Worm (Caenorhabditis elegans): ENCODE measurements around the gene srd-12.

The srd-12 gene

DNA sequence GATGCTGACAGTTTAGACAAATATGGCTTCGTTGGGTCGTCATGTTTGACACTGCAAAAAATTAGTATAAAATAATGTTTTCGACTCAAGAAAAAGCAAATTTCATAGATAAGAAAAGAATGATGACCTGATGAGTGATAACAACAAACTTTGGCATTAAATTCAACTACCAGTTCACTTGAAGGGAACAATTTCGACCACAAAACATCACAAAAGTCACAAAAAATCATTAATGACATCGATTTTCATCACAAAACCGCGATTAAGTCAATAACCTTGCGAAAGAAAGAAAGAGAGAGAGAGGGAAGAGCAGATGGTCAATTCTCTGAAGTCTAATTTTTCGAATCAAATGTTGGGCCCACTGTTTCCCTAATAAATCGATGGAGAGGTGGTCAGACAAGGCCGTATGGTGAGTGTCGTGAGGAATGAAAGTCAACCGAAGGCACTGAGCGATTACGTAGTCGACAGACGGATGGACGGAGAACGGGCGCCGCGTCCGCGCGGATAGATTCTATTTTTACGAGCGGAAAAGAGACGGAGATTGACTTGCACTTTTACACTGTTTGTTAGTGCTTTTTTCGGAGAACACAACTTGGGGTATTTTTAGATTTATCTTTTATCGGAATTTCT is 34.4 kb upstream of the srd-12 start, which contains the start of gene bec-1:
Gene bec-1 (minus strand): TSS at position 51 of the 630 bp plus-strand sequence.
- TF ChIP-seq ztf-11 (tag; optimal IDR thresholded peaks at IDR 0.05) (no peak), C34B4.2 (tag; optimal IDR thresholded peaks at IDR 0.05) (no peak), efl-1 (optimal IDR thresholded peaks at IDR 0.05) (no peak), efl-1 (GFP tag; optimal IDR thresholded peaks at IDR 0.05 in 1 of 2) (peak in 1 of 2 experiments; percentile 72), lin-14 (GFP tag; optimal IDR thresholded peaks at IDR 0.05) (peak; percentile 1), C04F5.9 (tag; optimal IDR thresholded peaks at IDR 0.05) (no peak), ceh-63 (GFP tag; optimal IDR thresholded peaks at IDR 0.05) (no peak), elt-2 (tag; optimal IDR thresholded peaks at IDR 0.05) (no peak), ama-1 (optimal IDR thresholded peaks at IDR 0.05) (no peak), egl-27 (tag; optimal IDR thresholded peaks at IDR 0.05) (no peak), nhr-47 (tag; optimal IDR thresholded peaks at IDR 0.05) (no peak), lin-39 (tag; optimal IDR thresholded peaks at IDR 0.05) (no peak), nhr-11 (tag; optimal IDR thresholded peaks at IDR 0.05) (no peak), ceh-8 (GFP tag; optimal IDR thresholded peaks at IDR 0.05) (no peak), blmp-1 (tag; optimal IDR thresholded peaks at IDR 0.05) (peak; percentile 19), sox-4 (tag; optimal IDR thresholded peaks at IDR 0.05) (no peak), rnt-1 (tag; optimal IDR thresholded peaks at IDR 0.05) (no peak), mep-1 (tag; optimal IDR thresholded peaks at IDR 0.05) (peak; percentile 2), fkh-4 (tag; optimal IDR thresholded peaks at IDR 0.05; ENCODE audit: borderline replicate concordance) (no peak), Y116A8C.19 (tag; optimal IDR thresholded peaks at IDR 0.05; ENCODE audit: borderline replicate concordance) (no peak), hlh-4 (tag; optimal IDR thresholded peaks at IDR 0.05) (no peak)

DNA sequence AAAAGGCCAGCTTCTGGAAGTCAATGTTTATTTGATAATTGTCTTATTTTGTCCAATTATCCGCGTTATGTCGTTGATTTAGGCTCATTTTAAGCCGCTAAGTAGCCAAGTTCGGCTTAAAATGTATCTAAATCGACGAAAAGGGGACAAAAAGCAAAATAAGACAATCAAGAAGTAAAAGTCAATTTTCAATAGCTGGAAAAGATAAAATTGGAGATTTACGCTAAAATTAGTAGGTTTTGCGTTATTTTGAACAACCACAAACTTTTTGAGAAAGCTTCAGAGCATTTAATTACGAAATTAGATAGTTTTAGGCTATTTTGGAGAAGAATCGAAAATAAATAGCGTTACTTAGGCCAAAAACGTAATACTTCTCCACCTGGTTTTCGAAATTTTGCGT is 32.8 kb upstream of the srd-12 start:
- peak; percentile 13 for TF ChIP-seq nhr-85 (tag)
- TF ChIP-seq Y116A8C.19 (tag; optimal IDR thresholded peaks at IDR 0.05; ENCODE audit: borderline replicate concordance), result no peak

ce11 chrIV:5662073-5662472 is 32.0 kb upstream of the srd-12 start:
- TF ChIP-seq jun-1 (tag; optimal IDR thresholded peaks at IDR 0.05) (no peak), efl-1 (optimal IDR thresholded peaks at IDR 0.05) (no peak), efl-1 (GFP tag; optimal IDR thresholded peaks at IDR 0.05 in 1 of 2) (peak in 1 of 2 experiments; percentile 17)

DNA sequence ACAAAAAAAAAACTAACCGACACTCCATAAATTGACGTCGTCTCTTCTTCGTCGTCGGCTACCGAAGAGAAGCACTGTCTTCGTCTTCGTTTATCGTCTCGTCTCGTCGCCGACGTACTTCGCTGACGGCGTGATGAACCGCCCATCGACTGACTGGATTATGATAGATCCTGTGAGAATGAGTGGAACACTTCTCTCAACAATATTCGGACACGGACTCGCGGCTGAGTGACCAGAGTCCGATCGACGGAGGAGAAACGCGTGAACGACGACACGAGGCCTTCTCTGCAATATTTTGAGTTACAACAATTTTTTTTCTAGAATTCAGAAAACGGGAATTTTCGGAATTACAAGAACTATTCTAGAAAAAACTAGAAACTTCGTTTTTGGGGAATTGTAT is 30.2 kb upstream of the srd-12 start, which contains the start of gene skn-1:
Gene skn-1 (minus strand): TSS at position 146 of the 400 bp plus-strand sequence.
- TF ChIP-seq efl-1 (optimal IDR thresholded peaks at IDR 0.05) (no peak), efl-1 (GFP tag; optimal IDR thresholded peaks at IDR 0.05 in 1 of 2) (peak in 1 of 2 experiments; percentile 88), nhr-237 (tag; optimal IDR thresholded peaks at IDR 0.05) (no peak)

DNA sequence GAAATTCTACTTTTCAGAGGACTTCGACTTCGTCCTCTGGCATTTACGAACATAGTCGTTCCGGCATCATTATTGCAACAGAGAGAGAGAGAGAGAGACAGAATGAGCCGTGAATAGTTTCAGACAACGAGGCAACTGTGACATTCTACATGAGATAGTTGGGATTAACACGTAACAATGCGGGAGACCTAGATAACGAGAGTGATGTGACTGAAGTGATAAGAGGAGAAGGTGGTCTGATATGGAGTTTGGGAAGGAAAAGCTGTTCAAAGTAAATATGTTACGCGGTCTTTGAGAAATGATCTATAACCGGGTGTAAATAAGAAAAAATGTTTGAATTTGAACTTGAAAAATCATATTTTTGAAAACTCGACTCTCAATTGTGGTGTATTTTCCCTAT is 29.4 kb upstream of the srd-12 start:
- TF ChIP-seq elt-2 (tag; optimal IDR thresholded peaks at IDR 0.05), result peak; percentile 58
- TF ChIP-seq zag-1 (tag; optimal IDR thresholded peaks at IDR 0.05), result no peak
- TF ChIP-seq lin-14 (GFP tag; optimal IDR thresholded peaks at IDR 0.05), result peak; percentile 12
- TF ChIP-seq lin-13 (GFP tag; optimal IDR thresholded peaks at IDR 0.05), result no peak
- TF ChIP-seq lin-35 (GFP tag; optimal IDR thresholded peaks at IDR 0.05), result peak in 1 of 2 experiments; percentile 24

DNA sequence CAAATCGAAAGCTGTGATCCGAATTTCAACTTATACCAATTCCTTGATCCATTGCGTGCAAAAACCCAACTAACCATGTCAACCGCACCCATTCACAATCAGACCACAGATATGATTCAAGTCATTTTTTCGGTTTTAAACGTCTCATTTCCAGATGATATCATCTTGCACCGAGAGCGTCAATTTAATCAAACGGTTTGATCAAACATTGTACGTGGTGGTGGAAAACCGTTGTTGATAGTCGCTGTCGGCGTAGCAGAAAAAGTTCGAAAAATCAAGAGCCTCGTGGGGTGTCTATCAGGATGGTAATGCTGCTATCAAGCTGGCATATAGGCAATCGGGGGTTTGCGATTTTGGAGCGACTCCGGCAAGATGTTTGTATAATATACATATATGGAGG is 28.8 kb upstream of the srd-12 start:
- TF ChIP-seq mdl-1 (tag; optimal IDR thresholded peaks at IDR 0.05) (peak in 1 of 2 experiments; percentile 3), elt-2 (tag; optimal IDR thresholded peaks at IDR 0.05) (peak; percentile 57), fkh-10 (GFP tag; optimal IDR thresholded peaks at IDR 0.05) (no peak)

ce11 chrIV:5658225-5658624 is 28.2 kb upstream of the srd-12 start:
- TF ChIP-seq nhr-47 (tag; optimal IDR thresholded peaks at IDR 0.05) (peak; percentile 63), elt-2 (tag; optimal IDR thresholded peaks at IDR 0.05) (peak; percentile 19), nhr-12 (tag; optimal IDR thresholded peaks at IDR 0.05) (no peak), dsc-1 (tag; optimal IDR thresholded peaks at IDR 0.05) (peak; percentile 59), sup-37 (GFP tag; optimal IDR thresholded peaks at IDR 0.05) (no peak), hlh-4 (tag; optimal IDR thresholded peaks at IDR 0.05) (peak; percentile 30), efl-1 (optimal IDR thresholded peaks at IDR 0.05) (no peak), efl-1 (GFP tag; optimal IDR thresholded peaks at IDR 0.05 in 1 of 2) (peak in 1 of 2 experiments; percentile 67), hlh-17 (GFP tag; optimal IDR thresholded peaks at IDR 0.05; ENCODE audit: borderline replicate concordance) (no peak), snpc-4 (tag; optimal IDR thresholded peaks at IDR 0.05) (no peak), jun-1 (tag; optimal IDR thresholded peaks at IDR 0.05) (no peak), unc-86 (tag; optimal IDR thresholded peaks at IDR 0.05) (peak; percentile 24), nhr-84 (tag; optimal IDR thresholded peaks at IDR 0.05) (no peak), fkh-4 (tag; optimal IDR thresholded peaks at IDR 0.05; ENCODE audit: borderline replicate concordance) (no peak), mdl-1 (tag; optimal IDR thresholded peaks at IDR 0.05) (no peak), nhr-71 (tag; optimal IDR thresholded peaks at IDR 0.05) (peak; percentile 69), swsn-7 (tag; optimal IDR thresholded peaks at IDR 0.05) (peak; percentile 23), elt-3 (tag; optimal IDR thresholded peaks at IDR 0.05) (no peak)
